Worm (Caenorhabditis elegans) whole organism, late embryonic: Measurements from ENCODE around the gene acc-2.

Experiments used
- C08G9.2 ChIP-seq: sonication (generic microtip); optimal IDR thresholded peaks from 2 replicates; lab custom pipeline; 2016; ENCODE audit warnings: mild to moderate bottlenecking, missing genetic modification characterization, moderate library complexity, missing compliant biosample characterization
- F13H6.1 ChIP-seq: sonication (generic microtip); optimal IDR thresholded peaks from 2 replicates; lab custom pipeline; 2016; ENCODE audit warnings: missing genetic modification characterization, missing compliant biosample characterization
- K02D7.2 ChIP-seq: sonication (generic microtip); optimal IDR thresholded peaks from 2 replicates; lab custom pipeline; 2017; ENCODE audit warnings: mild to moderate bottlenecking, missing genetic modification characterization, missing compliant biosample characterization
- K09A11.1 ChIP-seq: sonication (generic microtip); optimal IDR thresholded peaks from 2 replicates; lab custom pipeline; 2017; ENCODE audit warnings: antibody characterized with exemption, mild to moderate bottlenecking, missing genetic modification characterization, missing compliant biosample characterization; ENCODE audit not compliant: insufficient read depth
- ama-1 ChIP-seq: fragments of 150-350 bp; optimal IDR thresholded peaks from 2 replicates; lab custom pipeline; 2014
- ceh-14 ChIP-seq: sonication (generic microtip); optimal IDR thresholded peaks from 2 replicates; lab custom pipeline; 2016; ENCODE audit warnings: missing genotype, missing genetic modification characterization, missing compliant biosample characterization
- ceh-30 ChIP-seq: fragments of 150-350 bp; optimal IDR thresholded peaks from 2 replicates; lab custom pipeline; 2014; ENCODE audit warnings: missing biosample characterization, missing genetic modification characterization
- ceh-31 ChIP-seq: sonication (generic microtip); optimal IDR thresholded peaks from 2 replicates; lab custom pipeline; 2016; ENCODE audit warnings: missing genetic modification characterization, missing compliant biosample characterization
- ceh-48 ChIP-seq: sonication (generic microtip); optimal IDR thresholded peaks from 2 replicates; lab custom pipeline; 2016; ENCODE audit warnings: missing genetic modification characterization, inconsistent platforms, missing compliant biosample characterization
- ceh-6 ChIP-seq: fragments of 200-800 bp; sonication (Bioruptor generic); optimal IDR thresholded peaks from 2 replicates; lab custom pipeline; 2018; ENCODE audit warnings: mild to moderate bottlenecking, missing genetic modification characterization, missing compliant biosample characterization
- ceh-9 ChIP-seq: sonication (generic microtip); optimal IDR thresholded peaks from 2 replicates; lab custom pipeline; 2016; ENCODE audit warnings: mild to moderate bottlenecking, missing genetic modification characterization, inconsistent platforms, missing compliant biosample characterization
- che-1 ChIP-seq: sonication (generic microtip); optimal IDR thresholded peaks from 2 replicates; lab custom pipeline; 2016; ENCODE audit warnings: mild to moderate bottlenecking, missing genetic modification characterization, missing compliant biosample characterization
- dve-1 ChIP-seq: sonication (generic microtip); optimal IDR thresholded peaks from 2 replicates; lab custom pipeline; 2017; ENCODE audit warnings: antibody characterized with exemption, mild to moderate bottlenecking, missing genetic modification characterization, missing compliant biosample characterization
- elt-2 ChIP-seq: sonication (generic microtip); optimal IDR thresholded peaks from 2 replicates; lab custom pipeline; 2016; ENCODE audit warnings: missing genetic modification reagents, missing genetic modification characterization, missing compliant biosample characterization
- elt-4 ChIP-seq: sonication (generic microtip); optimal IDR thresholded peaks from 2 replicates; lab custom pipeline; 2016; ENCODE audit warnings: missing genetic modification characterization, missing compliant biosample characterization
- ets-4 ChIP-seq: sonication (generic microtip); optimal IDR thresholded peaks from 2 replicates; lab custom pipeline; 2016; ENCODE audit warnings: missing genetic modification characterization, missing compliant biosample characterization
- eyg-1 ChIP-seq: sonication (generic microtip); optimal IDR thresholded peaks from 2 replicates; lab custom pipeline; 2016; ENCODE audit warnings: missing genotype, missing genetic modification characterization, missing compliant biosample characterization
- fax-1 ChIP-seq: sonication (generic microtip); optimal IDR thresholded peaks from 2 replicates; lab custom pipeline; 2016; ENCODE audit warnings: missing genotype, missing genetic modification characterization, missing compliant biosample characterization
- fkh-6 ChIP-seq: sonication (generic microtip); optimal IDR thresholded peaks from 2 replicates; lab custom pipeline; 2016; ENCODE audit warnings: missing genetic modification characterization, missing compliant biosample characterization
- gmeb-2 ChIP-seq: sonication (generic microtip); optimal IDR thresholded peaks from 2 replicates; lab custom pipeline; 2016; ENCODE audit warnings: missing genetic modification characterization, inconsistent platforms, missing compliant biosample characterization
- hlh-13 ChIP-seq: fragments of 200-800 bp; sonication (Bioruptor generic); optimal IDR thresholded peaks from 2 replicates; lab custom pipeline; 2018; ENCODE audit warnings: mild to moderate bottlenecking, missing genetic modification characterization, missing compliant biosample characterization
- hlh-30 ChIP-seq: sonication (generic microtip); optimal IDR thresholded peaks from 2 replicates; lab custom pipeline; 2017; ENCODE audit warnings: antibody characterized with exemption, missing genetic modification characterization, missing compliant biosample characterization; ENCODE audit not compliant: insufficient read depth
- lin-11 ChIP-seq: fragments of 200-800 bp; sonication (Bioruptor generic); optimal IDR thresholded peaks from 2 replicates; lab custom pipeline; 2018; ENCODE audit warnings: mild to moderate bottlenecking, missing genetic modification characterization, missing compliant biosample characterization
- madf-2 ChIP-seq: sonication (generic microtip); optimal IDR thresholded peaks from 2 replicates; lab custom pipeline; 2017; ENCODE audit warnings: missing genetic modification characterization, missing compliant biosample characterization
- nhr-11 ChIP-seq: fragments of 150-350 bp; optimal IDR thresholded peaks from 2 replicates; lab custom pipeline; 2014; ENCODE audit warnings: missing biosample characterization, missing genetic modification characterization
- npax-4 ChIP-seq: sonication (generic microtip); optimal IDR thresholded peaks from 2 replicates; lab custom pipeline; 2016; ENCODE audit warnings: missing genetic modification characterization, missing compliant biosample characterization
- odd-2 ChIP-seq: sonication (generic microtip); optimal IDR thresholded peaks from 2 replicates; lab custom pipeline; 2017; ENCODE audit warnings: antibody characterized with exemption, mild to moderate bottlenecking, missing genetic modification characterization, missing compliant biosample characterization
- pax-1 ChIP-seq: fragments of 150-350 bp; optimal IDR thresholded peaks from 2 replicates; lab custom pipeline; 2014; ENCODE audit warnings: missing biosample characterization, missing genetic modification characterization
- pha-2 ChIP-seq: sonication (generic microtip); optimal IDR thresholded peaks from 2 replicates; lab custom pipeline; 2017; ENCODE audit warnings: mild to moderate bottlenecking, missing genetic modification characterization, missing compliant biosample characterization
- ref-2 ChIP-seq: sonication (generic microtip); optimal IDR thresholded peaks from 2 replicates; lab custom pipeline; 2016; ENCODE audit warnings: missing genetic modification characterization, missing compliant biosample characterization
- rnt-1 ChIP-seq: sonication (generic microtip); optimal IDR thresholded peaks from 2 replicates; lab custom pipeline; 2016; ENCODE audit warnings: missing genetic modification characterization, missing compliant biosample characterization
- sox-2 ChIP-seq: fragments of 200-800 bp; sonication (Bioruptor generic); IDR thresholded peaks from 2 replicates; pipeline ENCODE4 v1.3.6; 2022; ENCODE audit warnings: missing genetic modification reagents, missing genetic modification characterization, missing compliant biosample characterization
- tbx-7 ChIP-seq: sonication (generic microtip); optimal IDR thresholded peaks from 2 replicates; lab custom pipeline; 2016; ENCODE audit warnings: missing genotype, missing genetic modification characterization, missing compliant biosample characterization
- ttx-3 ChIP-seq: sonication (generic microtip); optimal IDR thresholded peaks from 2 replicates; lab custom pipeline; 2016; ENCODE audit warnings: missing genetic modification reagents, missing genetic modification characterization, missing compliant biosample characterization
- unc-42 ChIP-seq: sonication (generic microtip); optimal IDR thresholded peaks from 2 replicates; lab custom pipeline; 2016; ENCODE audit warnings: missing genotype, missing genetic modification characterization, missing compliant biosample characterization
- unc-86 ChIP-seq: sonication (generic microtip); optimal IDR thresholded peaks from 2 replicates; lab custom pipeline; 2016; ENCODE audit warnings: missing genetic modification characterization, missing compliant biosample characterization

Gene acc-2

ce11 chrIV:9032550-9032949 lies 16.0 kb downstream of the acc-2 start, which contains the start of gene C53D6.6 (continued):
- no peak for TF ChIP-seq fkh-6
- no peak for TF ChIP-seq ceh-9 (tag; lab: Kevin White, UChicago)
- no peak for TF ChIP-seq che-1 (tag; lab: Kevin White, UChicago)
- no peak for TF ChIP-seq eyg-1
- TF ChIP-seq gmeb-2 = no peak

ce11 chrIV:9034340-9034739 lies 17.8 kb downstream of the acc-2 start, which contains the start of gene C53D6.10:
Gene C53D6.10 (minus strand): TSS chrIV:9034440.
- TF ChIP-seq K09A11.1 (tag; lab: Kevin White, UChicago) = no peak
- TF ChIP-seq fax-1 = no peak
- no peak for TF ChIP-seq K02D7.2 (tag; lab: Kevin White, UChicago)
- TF ChIP-seq ceh-14 = no peak

ce11 chrIV:9037063-9037462 lies 20.5 kb downstream of the acc-2 start, which contains the start of gene C53D6.7:
Gene C53D6.7 (minus strand): TSS chrIV:9037163.
- TF ChIP-seq ceh-31 (tag; lab: Kevin White, UChicago) (no peak), ttx-3 (tag; lab: Kevin White, UChicago) (no peak)

- TF ChIP-seq madf-2 (no peak), che-1 (tag; lab: Kevin White, UChicago) (no peak), sox-2 (GFP tag; lab: Robert Waterston, UW) (no peak), K02D7.2 (tag; lab: Kevin White, UChicago) (no peak), eyg-1 (no peak), pha-2 (tag; lab: Kevin White, UChicago) (no peak), npax-4 (tag; lab: Kevin White, UChicago) (no peak), ama-1 (lab: Kevin White, UChicago) (no peak), elt-2 (no peak), K09A11.1 (tag; lab: Kevin White, UChicago) (no peak), F13H6.1 (no peak), rnt-1 (no peak), odd-2 (tag; lab: Kevin White, UChicago) (no peak), ceh-9 (tag; lab: Kevin White, UChicago) (no peak), ceh-30 (tag; lab: Kevin White, UChicago) (no peak), nhr-11 (tag; lab: Kevin White, UChicago) (no peak), C08G9.2 (tag; lab: Kevin White, UChicago) (no peak), ceh-6 (no peak), elt-4 (no peak), dve-1 (tag; lab: Kevin White, UChicago) (no peak)
Measured at ce11 chrIV:9040393-9040792, 23.8 kb downstream of the acc-2 start, which contains the start of gene Y73F4A.3. Gene Y73F4A.3 (minus strand): TSS chrIV:9040493.

ce11 chrIV:9043224-9043623 lies 26.6 kb downstream of the acc-2 start, which contains the start of gene Y73F4A.2:
Gene Y73F4A.2 (minus strand): TSS chrIV:9043347.
- TF ChIP-seq lin-11 = no peak
- no peak for TF ChIP-seq unc-86
- TF ChIP-seq hlh-13 (GFP tag; lab: Kevin White, UChicago) = no peak
- no peak for TF ChIP-seq ceh-48
- no peak for TF ChIP-seq odd-2 (tag; lab: Kevin White, UChicago)
- no peak for TF ChIP-seq tbx-7 (tag; lab: Kevin White, UChicago)
- TF ChIP-seq ref-2 (tag; lab: Kevin White, UChicago) = no peak
- TF ChIP-seq hlh-30 (tag; lab: Kevin White, UChicago) = no peak
- no peak for TF ChIP-seq ceh-30 (tag; lab: Kevin White, UChicago)
- TF ChIP-seq unc-42 (tag; lab: Kevin White, UChicago) = no peak
- no peak for TF ChIP-seq nhr-11 (tag; lab: Kevin White, UChicago)
- no peak for TF ChIP-seq ets-4 (tag; lab: Kevin White, UChicago)
- no peak for TF ChIP-seq pax-1
